Worm (Caenorhabditis elegans) whole organism, late embryonic: Measurements from ENCODE around the gene Y60A3A.23.

ENCODE experiments used
- ama-1 ChIP-seq: fragments of 150-350 bp; optimal IDR thresholded peaks from 2 replicates; lab custom pipeline; 2014
- ceh-18 ChIP-seq: sonication (generic microtip); optimal IDR thresholded peaks from 2 replicates; lab custom pipeline; 2016; ENCODE audit warnings: missing genetic modification characterization, missing compliant biosample characterization
- ceh-48 ChIP-seq: sonication (generic microtip); optimal IDR thresholded peaks from 2 replicates; lab custom pipeline; 2016; ENCODE audit warnings: missing genetic modification characterization, inconsistent platforms, missing compliant biosample characterization
- ets-4 ChIP-seq: sonication (generic microtip); optimal IDR thresholded peaks from 2 replicates; lab custom pipeline; 2016; ENCODE audit warnings: missing genetic modification characterization, missing compliant biosample characterization
- lin-11 ChIP-seq: fragments of 200-800 bp; sonication (Bioruptor generic); optimal IDR thresholded peaks from 2 replicates; lab custom pipeline; 2018; ENCODE audit warnings: mild to moderate bottlenecking, missing genetic modification characterization, missing compliant biosample characterization
- pax-1 ChIP-seq: fragments of 150-350 bp; optimal IDR thresholded peaks from 2 replicates; lab custom pipeline; 2014; ENCODE audit warnings: missing biosample characterization, missing genetic modification characterization
- pros-1 ChIP-seq: fragments of 150-350 bp; optimal IDR thresholded peaks from 2 replicates; lab custom pipeline; 2014; ENCODE audit warnings: missing biosample characterization, missing genetic modification reagents, missing genetic modification characterization

- TF ChIP-seq ama-1 (lab: Kevin White, UChicago) (no peak), pros-1 (no peak), ets-4 (tag; lab: Kevin White, UChicago) (no peak), lin-11 (no peak), ceh-48 (no peak), ceh-18 (tag; lab: Kevin White, UChicago) (no peak), pax-1 (no peak)
These were observed 3.6 kb downstream of the Y60A3A.23 start for ce11 chrV:20011199-20011598.
